Worm (Caenorhabditis elegans) whole organism, L3 larva: Measurements from ENCODE around the gene nhr-34.
A peak's percentile ranks its signal among the peaks of the same experiment; 100 is the strongest.
"Not testable (repeated sequence)": the region's sequence is repeated elsewhere in the genome, so short reads cannot be mapped to it uniquely, and the experiment has no call there.

Experiments used
- R02D3.7 ChIP-seq: fragments of 150-350 bp; optimal IDR thresholded peaks from 2 replicates; lab custom pipeline; 2014; ENCODE audit warnings: missing biosample characterization, missing genetic modification characterization
- ZK546.5 ChIP-seq: sonication (generic microtip); optimal IDR thresholded peaks from 2 replicates; lab custom pipeline; 2017; ENCODE audit warnings: missing biosample characterization, missing genetic modification characterization
- ceh-16 ChIP-seq: sonication (generic microtip); optimal IDR thresholded peaks from 2 replicates; lab custom pipeline; 2017; ENCODE audit warnings: missing biosample characterization, missing genetic modification characterization
- daf-12 ChIP-seq: fragments of 150-350 bp; optimal IDR thresholded peaks from 2 replicates; lab custom pipeline; 2014; ENCODE audit warnings: missing biosample characterization, missing genetic modification reagents, missing genetic modification characterization
- egl-5 ChIP-seq: fragments of 150-350 bp; optimal IDR thresholded peaks from 2 replicates; lab custom pipeline; 2017; ENCODE audit warnings: missing biosample characterization, missing genetic modification reagents, missing genetic modification characterization, inconsistent platforms
- elt-1 ChIP-seq: fragments of 150-350 bp; optimal IDR thresholded peaks from 2 replicates; lab custom pipeline; 2014; ENCODE audit warnings: missing biosample characterization, missing genetic modification characterization
- elt-2 ChIP-seq: sonication (generic microtip); optimal IDR thresholded peaks from 2 replicates; lab custom pipeline; 2016; ENCODE audit warnings: missing genetic modification reagents, mild to moderate bottlenecking, missing genetic modification characterization, missing compliant biosample characterization
- eor-1 ChIP-seq, 2 experiments: fragments of 150-350 bp; optimal IDR thresholded peaks; 2 replicates each; lab custom pipeline; 2014 to 2018; ENCODE audit warnings: missing biosample characterization in 2 of 2, missing genetic modification characterization in 2 of 2
- fos-1 ChIP-seq: fragments of 150-350 bp; optimal IDR thresholded peaks from 2 replicates; lab custom pipeline; 2014; ENCODE audit warnings: missing biosample characterization, missing genetic modification characterization
- jun-1 ChIP-seq: fragments of 150-350 bp; optimal IDR thresholded peaks from 2 replicates; lab custom pipeline; 2014; ENCODE audit warnings: missing biosample characterization, missing genetic modification reagents, missing genetic modification characterization
- lin-15B ChIP-seq: fragments of 150-350 bp; optimal IDR thresholded peaks from 2 replicates; lab custom pipeline; 2014; ENCODE audit warnings: missing biosample characterization, missing genetic modification characterization
- lsy-12 ChIP-seq: sonication (generic microtip); optimal IDR thresholded peaks from 2 replicates; lab custom pipeline; 2016; ENCODE audit warnings: mild to moderate bottlenecking, missing genetic modification characterization, missing compliant biosample characterization
- mdl-1 ChIP-seq: fragments of 150-350 bp; optimal IDR thresholded peaks from 2 replicates; lab custom pipeline; 2014; ENCODE audit warnings: missing biosample characterization, missing genetic modification characterization
- mml-1 ChIP-seq: fragments of 150-350 bp; sonication (generic microtip); optimal IDR thresholded peaks from 3 replicates; lab custom pipeline; 2014; ENCODE audit warnings: missing biosample characterization, missing genetic modification characterization
- nhr-12 ChIP-seq: fragments of 150-350 bp; optimal IDR thresholded peaks from 2 replicates; lab custom pipeline; 2014; ENCODE audit warnings: missing biosample characterization, missing genetic modification characterization
- nhr-237 ChIP-seq: fragments of 150-350 bp; optimal IDR thresholded peaks from 2 replicates; lab custom pipeline; 2014; ENCODE audit warnings: missing biosample characterization, missing genetic modification characterization
- nhr-25 ChIP-seq: sonication (generic microtip); optimal IDR thresholded peaks from 2 replicates; lab custom pipeline; 2017; ENCODE audit warnings: missing biosample characterization, missing genetic modification characterization
- nhr-28 ChIP-seq: fragments of 150-350 bp; optimal IDR thresholded peaks from 2 replicates; lab custom pipeline; 2014; ENCODE audit warnings: missing biosample characterization, missing genetic modification characterization
- nhr-43 ChIP-seq: sonication (generic microtip); optimal IDR thresholded peaks from 2 replicates; lab custom pipeline; 2016; ENCODE audit warnings: mild to moderate bottlenecking, missing genetic modification characterization, missing compliant biosample characterization; ENCODE audit not compliant: poor library complexity, severe bottlenecking
- nhr-67 ChIP-seq: fragments of 150-350 bp; optimal IDR thresholded peaks from 2 replicates; lab custom pipeline; 2014; ENCODE audit warnings: missing biosample characterization, missing genetic modification characterization
- nhr-76 ChIP-seq: fragments of 150-350 bp; sonication (generic microtip); optimal IDR thresholded peaks from 5 replicates; lab custom pipeline; 2014; ENCODE audit warnings: missing biosample characterization, missing genetic modification characterization
- pqm-1 ChIP-seq: fragments of 150-350 bp; optimal IDR thresholded peaks from 2 replicates; lab custom pipeline; 2017; ENCODE audit warnings: missing biosample characterization, missing genetic modification characterization, inconsistent platforms
- skn-1 ChIP-seq: fragments of 150-350 bp; optimal IDR thresholded peaks from 2 replicates; lab custom pipeline; 2014; ENCODE audit warnings: missing biosample characterization, missing genetic modification characterization
- snpc-4 ChIP-seq: fragments of 150-350 bp; optimal IDR thresholded peaks from 2 replicates; lab custom pipeline; 2014; ENCODE audit warnings: missing biosample characterization, missing genetic modification characterization
- unc-39 ChIP-seq: sonication (generic microtip); optimal IDR thresholded peaks from 4 replicates; lab custom pipeline; 2017; ENCODE audit warnings: missing biosample characterization, missing genetic modification characterization
- unc-62 ChIP-seq: fragments of 150-350 bp; sonication (generic microtip); optimal IDR thresholded peaks from 4 replicates; lab custom pipeline; 2014; ENCODE audit warnings: missing biosample characterization, missing genetic modification reagents, missing genetic modification characterization
- ztf-11 ChIP-seq: fragments of 150-350 bp; optimal IDR thresholded peaks from 2 replicates; lab custom pipeline; 2014; ENCODE audit warnings: missing biosample characterization, missing genetic modification characterization
- ztf-4 ChIP-seq: fragments of 150-350 bp; optimal IDR thresholded peaks from 2 replicates; lab custom pipeline; 2014; ENCODE audit warnings: missing biosample characterization, missing genetic modification characterization

The nhr-34 gene

DNA sequence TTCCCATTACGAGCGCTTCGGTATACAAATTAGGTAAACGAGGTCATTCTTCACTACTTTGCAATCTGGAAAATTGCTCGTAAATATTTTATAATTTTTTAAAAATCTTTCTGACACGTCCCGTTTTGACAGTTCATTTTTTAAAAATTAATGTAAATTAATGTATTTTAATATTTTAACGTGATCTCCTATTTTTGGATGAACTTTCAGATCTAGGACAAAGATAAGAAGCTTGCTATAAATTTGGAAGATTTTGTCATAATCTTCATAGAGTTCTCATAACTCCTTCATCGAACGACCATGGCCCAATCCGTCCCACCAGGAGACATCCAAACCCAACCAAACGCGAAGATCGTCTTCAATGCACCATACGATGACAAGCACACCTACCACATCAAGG, 13.2 kb upstream of the nhr-34 start, which contains the start of gene msp-76:
TSS of gene msp-76 (plus strand) at position 301 of the 400 bp plus-strand sequence.
- not testable (repeated sequence) for TF ChIP-seq ceh-16; elt-2 (tag; lab: Kevin White, UChicago); snpc-4
- TF ChIP-seq, all 47 proteins: peak for 0; not testable (repeated sequence) for 47

DNA sequence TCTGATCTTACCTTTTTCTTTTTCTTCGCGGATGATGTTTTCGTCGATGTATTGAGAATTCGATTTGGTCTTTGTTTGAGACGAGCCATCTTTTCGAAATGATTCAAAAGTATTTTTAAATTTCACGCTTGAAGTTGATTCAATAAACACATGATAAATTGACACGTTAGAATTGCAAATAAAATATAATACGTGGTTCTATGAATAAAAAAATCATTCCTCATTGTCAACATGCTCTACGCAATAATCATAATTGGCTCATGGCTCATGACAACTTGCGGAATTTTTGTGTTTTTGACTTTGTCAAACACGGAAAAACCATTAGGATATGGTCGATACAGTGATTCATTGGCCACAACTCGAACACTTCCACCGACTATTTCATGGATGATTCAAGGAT, 8.0 kb upstream of the nhr-34 start, which contains the start of the genes htas-1 and ZK1251.3:
TSS of gene htas-1 (minus strand) at position 101 of the 400 bp plus-strand sequence.
TSS of gene ZK1251.3 (plus strand) at position 226 of the 400 bp plus-strand sequence.
- TF ChIP-seq elt-2 (tag; lab: Kevin White, UChicago), result no peak
- no peak for TF ChIP-seq unc-62 (GFP tag; lab: Kevin White, UChicago)
- no peak for TF ChIP-seq nhr-25 (tag; lab: Kevin White, UChicago)
- TF ChIP-seq unc-39 (tag; lab: Kevin White, UChicago), result no peak
- TF ChIP-seq fos-1 (tag; lab: Kevin White, UChicago), result no peak
- TF ChIP-seq lin-15B (tag; lab: Kevin White, UChicago), result no peak
- TF ChIP-seq nhr-67 (tag; lab: Kevin White, UChicago), result no peak
- no peak for TF ChIP-seq nhr-28 (tag; lab: Kevin White, UChicago)

DNA sequence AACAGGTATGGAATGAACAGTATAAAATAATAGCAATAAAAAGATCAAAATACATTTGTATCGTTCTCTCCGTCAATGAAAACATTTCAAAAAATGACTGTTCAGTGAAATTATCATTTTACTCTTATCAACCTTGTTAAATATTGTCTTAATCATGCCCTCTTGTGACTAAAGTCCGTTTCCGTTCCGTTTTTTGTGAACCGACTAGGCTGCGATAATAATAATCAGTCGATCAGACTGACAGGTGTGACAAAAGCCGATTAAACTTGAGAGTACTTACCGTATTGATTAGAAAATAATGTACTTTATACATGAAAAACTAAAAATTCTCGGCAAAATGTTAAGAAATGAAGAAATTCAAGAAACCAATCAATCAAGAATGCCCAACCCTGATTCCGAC, 7.0 kb upstream of the nhr-34 start, which contains the start of gene ins-7:
TSS of gene ins-7 (minus strand) at position 332 of the 400 bp plus-strand sequence.
- TF ChIP-seq pqm-1 (tag; lab: Kevin White, UChicago) (peak; percentile 34), ceh-16 (no peak), jun-1 (tag; lab: Kevin White, UChicago) (no peak), ztf-11 (tag; lab: Kevin White, UChicago) (no peak), elt-2 (tag; lab: Kevin White, UChicago) (peak; percentile 91), fos-1 (tag; lab: Kevin White, UChicago) (no peak)

DNA sequence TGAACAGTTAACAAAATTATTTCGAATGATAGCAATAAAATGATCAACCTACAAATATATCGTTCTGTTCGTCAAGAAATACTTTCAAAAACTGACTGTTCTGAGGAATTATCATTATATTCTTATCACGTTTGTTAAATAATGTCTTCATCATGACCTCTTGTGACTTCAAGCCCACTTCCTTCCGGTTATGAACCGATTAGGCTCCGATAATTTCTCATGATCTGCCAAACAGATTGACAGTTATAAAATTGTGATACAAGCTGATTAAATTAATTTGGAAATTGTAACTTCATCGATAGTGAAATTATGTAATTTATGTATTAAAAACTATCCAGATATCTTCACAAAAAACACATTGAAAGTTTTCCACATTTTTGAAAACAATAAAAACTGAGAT, 5.4 kb upstream of the nhr-34 start, which contains the start of gene ins-8:
TSS of gene ins-8 (minus strand) at position 101 of the 400 bp plus-strand sequence.
- no peak for TF ChIP-seq snpc-4
- no peak for TF ChIP-seq elt-1 (tag; lab: Kevin White, UChicago)
- TF ChIP-seq nhr-237, result no peak
- TF ChIP-seq jun-1 (tag; lab: Kevin White, UChicago), result no peak
- TF ChIP-seq egl-5 (tag; lab: Kevin White, UChicago), result no peak
- TF ChIP-seq pqm-1 (tag; lab: Kevin White, UChicago), result no peak
- no peak for TF ChIP-seq nhr-12 (tag; lab: Kevin White, UChicago)
- TF ChIP-seq mml-1 (tag; lab: Kevin White, UChicago), result no peak
- no peak for TF ChIP-seq ZK546.5 (tag; lab: Kevin White, UChicago)
- no peak for TF ChIP-seq ztf-4 (tag; lab: Kevin White, UChicago)
- TF ChIP-seq elt-2 (tag; lab: Kevin White, UChicago), result no peak
- TF ChIP-seq daf-12 (tag; lab: Kevin White, UChicago), result no peak
- no peak for TF ChIP-seq R02D3.7 (tag; lab: Kevin White, UChicago)
- no peak for TF ChIP-seq fos-1 (tag; lab: Kevin White, UChicago)
- TF ChIP-seq ztf-11 (tag; lab: Kevin White, UChicago), result no peak
- no peak for TF ChIP-seq nhr-67 (tag; lab: Kevin White, UChicago)
- TF ChIP-seq lsy-12, result no peak
- no peak for TF ChIP-seq skn-1
- TF ChIP-seq, all 47 proteins: peak for 0

- TF ChIP-seq lsy-12 (no peak), ztf-11 (tag; lab: Kevin White, UChicago) (no peak), ZK546.5 (tag; lab: Kevin White, UChicago) (no peak), elt-2 (tag; lab: Kevin White, UChicago) (peak; percentile 3)
Measured at ce11 chrIV:9679296-9679695, 3.8 kb upstream of the nhr-34 start.

- TF ChIP-seq mml-1 (tag; lab: Kevin White, UChicago) (no peak), elt-1 (tag; lab: Kevin White, UChicago) (no peak), nhr-76 (tag; lab: Kevin White, UChicago) (no peak), nhr-43 (no peak), mdl-1 (tag; lab: Kevin White, UChicago) (no peak), ztf-4 (tag; lab: Kevin White, UChicago) (no peak), lin-15B (tag; lab: Kevin White, UChicago) (no peak), eor-1 (tag; optimal IDR thresholded peaks at IDR 0.05; lab: Kevin White, UChicago) (no peak)
- TF ChIP-seq, all 47 proteins: peak for 0
Measured at ce11 chrIV:9678007-9678406, 2.5 kb upstream of the nhr-34 start.
